Worm (Caenorhabditis elegans): ENCODE measurements around the gene F16G10.5.
A peak's percentile ranks its signal among the peaks of the same experiment; 100 is the strongest.

Gene F16G10.5

DNA sequence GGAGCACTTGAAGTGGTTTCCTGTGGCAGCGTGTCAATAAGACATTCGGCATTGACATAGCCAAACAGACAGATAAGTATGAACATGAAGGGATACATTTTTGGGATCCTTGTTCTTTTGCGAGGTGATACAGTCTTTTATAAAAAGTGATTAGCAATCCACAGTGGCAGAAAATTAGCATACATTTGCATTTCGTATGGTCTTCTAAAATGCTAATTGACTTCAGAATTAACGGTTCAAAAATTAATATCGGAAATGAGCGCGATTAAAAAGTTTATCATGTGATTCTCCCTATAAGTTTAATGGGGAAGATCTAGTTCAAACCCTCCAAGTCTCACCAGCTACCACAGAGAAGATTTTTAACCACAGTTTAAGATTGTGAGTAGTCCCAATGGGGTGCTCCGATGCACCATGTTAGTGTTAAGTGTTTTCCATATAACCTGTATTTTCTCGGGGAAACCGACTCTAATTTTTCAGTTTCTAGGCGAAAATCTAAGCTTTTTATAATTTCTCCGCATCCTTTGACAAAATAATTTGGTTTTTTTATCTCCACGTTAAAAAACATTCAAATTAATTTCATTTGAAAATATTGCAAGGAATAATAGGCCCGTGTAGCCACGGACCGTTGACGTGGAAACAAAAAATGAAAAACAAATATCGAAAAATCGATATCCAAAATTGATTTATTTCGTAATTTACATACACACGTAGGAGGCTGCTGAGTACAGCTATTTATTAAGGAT is at the start of gene F16G10.5, which contains the start of gene F43C11.12:
F16G10.5 (plus strand) TSS at position 693 of the 743 bp plus-strand sequence.
F43C11.12 (minus strand) TSS at position 101 of the 743 bp plus-strand sequence.
- TF ChIP-seq mel-28 (tag; optimal IDR thresholded peaks at IDR 0.05; ENCODE audit: borderline replicate concordance) = no peak
- TF ChIP-seq nfya-2 (GFP tag; IDR thresholded peaks at IDR 0.05) = no peak
- TF ChIP-seq T26A5.8 (tag; optimal IDR thresholded peaks at IDR 0.05) = no peak
- TF ChIP-seq fkh-3 (tag; optimal IDR thresholded peaks at IDR 0.05) = no peak

DNA sequence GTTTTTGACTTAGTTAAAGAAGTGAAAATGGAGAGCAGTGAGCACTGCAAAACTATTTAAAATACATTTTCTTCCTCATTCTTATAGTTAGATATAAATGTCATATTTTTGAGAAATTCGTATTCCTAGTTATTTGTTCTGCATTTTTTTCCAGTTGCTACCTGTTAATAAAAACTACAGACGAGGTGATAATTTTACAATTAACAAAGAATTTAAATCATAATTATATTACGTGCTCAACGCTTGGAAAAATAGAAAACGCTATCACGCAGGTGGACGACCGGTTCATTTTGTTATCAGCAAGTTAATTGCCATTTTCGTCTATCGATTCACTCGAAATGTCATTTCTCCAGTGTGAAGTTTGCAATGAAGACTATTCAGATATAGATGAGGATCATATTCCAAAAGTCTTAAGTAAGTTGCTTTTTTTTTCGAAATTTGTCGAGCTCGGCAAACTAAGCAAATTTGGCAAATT is 49.2 kb upstream of the F16G10.5 start, which contains the start of the genes ZK1240.5 and ZK1240.9:
ZK1240.5 (minus strand) TSS at position 51 of the 475 bp plus-strand sequence.
ZK1240.9 (plus strand) TSS at position 307 of the 475 bp plus-strand sequence.
- TF ChIP-seq F22D6.2 (tag; optimal IDR thresholded peaks at IDR 0.05) (no peak), madf-10 (tag; optimal IDR thresholded peaks at IDR 0.05) (no peak), mel-28 (tag; optimal IDR thresholded peaks at IDR 0.05; ENCODE audit: borderline replicate concordance) (no peak), lsy-27 (tag; optimal IDR thresholded peaks at IDR 0.05; ENCODE audit: borderline replicate concordance, insufficient read depth) (no peak), snpc-1.1 (tag; optimal IDR thresholded peaks at IDR 0.05; ENCODE audit: insufficient read depth) (no peak), ceh-79 (tag; optimal IDR thresholded peaks at IDR 0.05) (no peak), snpc-3.4 (tag; optimal IDR thresholded peaks at IDR 0.05) (no peak), nhr-80 (tag; optimal IDR thresholded peaks at IDR 0.05) (peak; percentile 57)

DNA sequence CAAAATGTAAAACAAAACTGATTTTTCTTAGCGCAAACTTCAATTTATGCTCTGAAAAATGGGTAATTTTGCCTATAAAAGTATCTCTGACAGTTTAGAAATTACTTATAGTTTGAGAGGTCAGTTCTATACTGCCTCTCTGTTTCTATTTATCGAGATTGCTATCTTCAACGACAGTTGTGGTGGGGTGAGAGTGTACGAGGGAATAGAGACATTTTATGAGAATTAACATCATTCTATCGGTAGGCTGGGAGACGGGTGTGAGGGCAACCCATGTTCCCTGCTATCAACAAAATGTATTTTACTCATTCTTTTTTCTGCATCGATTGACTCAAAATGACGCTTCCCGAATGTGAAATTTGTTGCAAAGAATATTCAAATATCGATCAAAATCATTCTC is 47.0 kb upstream of the F16G10.5 start, which contains the start of gene ZK1240.3:
ZK1240.3 (plus strand) TSS at position 238 of the 400 bp plus-strand sequence.
- TF ChIP-seq ceh-100 (GFP tag; IDR thresholded peaks at IDR 0.05) = no peak
- TF ChIP-seq D2030.7 (GFP tag; IDR thresholded peaks at IDR 0.05) = no peak
- no peak for TF ChIP-seq ama-1 (optimal IDR thresholded peaks at IDR 0.05)
- TF ChIP-seq ama-1 (GFP tag; optimal IDR thresholded peaks at IDR 0.05) = no peak
- peak; percentile 93 for TF ChIP-seq nhr-80 (tag; optimal IDR thresholded peaks at IDR 0.05)
- no peak for TF ChIP-seq tlf-1 (GFP tag; optimal IDR thresholded peaks at IDR 0.05)
- peak; percentile 64 for TF ChIP-seq ets-4 (GFP tag; optimal IDR thresholded peaks at IDR 0.05)
- TF ChIP-seq dox-1 (GFP tag; IDR thresholded peaks at IDR 0.05) = peak; percentile 50
- no peak for TF ChIP-seq unc-130 (GFP tag; optimal IDR thresholded peaks at IDR 0.05)
- TF ChIP-seq attf-3 (GFP tag; conservative IDR thresholded peaks at IDR 0.05) = no peak
- TF ChIP-seq hlh-12 (tag; optimal IDR thresholded peaks at IDR 0.05) = no peak

DNA sequence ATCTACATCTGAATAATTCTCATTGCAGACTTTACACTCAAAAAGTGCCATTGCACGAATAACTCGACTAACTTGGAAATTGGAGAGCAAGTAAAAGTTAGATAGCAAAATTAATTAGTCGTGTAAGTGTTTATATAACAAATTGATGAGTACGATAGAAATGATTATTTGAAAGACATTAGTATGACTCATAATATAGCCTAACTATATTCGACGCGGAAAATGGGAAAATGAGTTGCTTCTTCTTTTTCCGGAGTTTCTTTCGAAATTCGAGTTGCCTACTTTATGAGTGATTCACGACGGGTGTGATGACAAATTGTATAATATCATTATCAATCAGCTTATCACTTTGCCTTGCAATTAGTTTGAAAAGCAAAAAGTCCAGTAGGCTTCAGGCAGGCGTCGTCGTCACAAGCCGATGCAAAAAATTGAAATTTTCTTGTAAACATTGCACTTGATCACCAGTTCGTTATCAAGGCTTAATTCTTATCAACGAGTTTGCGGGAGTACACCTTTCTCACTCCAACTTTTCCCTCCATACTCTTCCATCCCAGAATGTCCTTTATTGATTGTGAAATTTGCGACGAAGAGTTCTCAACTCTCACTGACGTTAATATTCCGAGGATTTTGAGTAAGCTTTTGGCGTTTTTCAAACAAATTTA is 44.1 kb upstream of the F16G10.5 start, which contains the start of the genes ZK1240.6 and ZK1240.2:
ZK1240.6 (minus strand) TSS at position 51 of the 662 bp plus-strand sequence.
ZK1240.2 (plus strand) TSS at position 520 of the 662 bp plus-strand sequence.
- TF ChIP-seq ceh-40 (GFP tag; IDR thresholded peaks at IDR 0.05) (no peak), ets-4 (GFP tag; optimal IDR thresholded peaks at IDR 0.05) (peak; percentile 58), nhr-80 (tag; optimal IDR thresholded peaks at IDR 0.05) (peak; percentile 85), ama-1 (optimal IDR thresholded peaks at IDR 0.05) (no peak), ama-1 (GFP tag; optimal IDR thresholded peaks at IDR 0.05) (no peak), nfyb-1 (GFP tag; IDR thresholded peaks at IDR 0.05) (no peak), tbp1 (GFP tag; optimal IDR thresholded peaks at IDR 0.05) (no peak)

DNA sequence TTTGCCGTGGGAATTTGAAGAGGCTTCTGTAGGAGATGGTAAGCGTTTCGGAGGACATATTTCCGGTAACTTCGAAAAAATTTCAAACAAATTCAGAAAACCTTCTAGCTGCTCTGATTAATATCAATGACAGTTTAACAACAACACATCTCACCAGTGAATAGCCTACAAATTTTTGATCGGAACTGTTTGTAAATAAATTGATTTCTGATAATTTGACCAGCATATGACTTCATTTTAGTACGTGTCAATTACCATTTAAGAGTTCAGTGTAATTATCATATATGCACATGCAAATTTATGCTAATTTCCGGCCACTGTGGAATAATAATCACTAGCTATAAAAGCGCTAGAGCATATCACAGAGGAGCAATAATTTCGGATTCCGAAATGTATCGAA is 42.2 kb upstream of the F16G10.5 start, which contains the start of gene ZK1240.11:
ZK1240.11 (plus strand) TSS at position 301 of the 400 bp plus-strand sequence.
- TF ChIP-seq nhr-179 (tag; optimal IDR thresholded peaks at IDR 0.05) (no peak), die-1 (tag; optimal IDR thresholded peaks at IDR 0.05) (no peak), ztf-28 (GFP tag; IDR thresholded peaks at IDR 0.05) (no peak), K11D2.4 (GFP tag; IDR thresholded peaks at IDR 0.05) (no peak), unc-130 (GFP tag; optimal IDR thresholded peaks at IDR 0.05) (no peak), lsy-27 (tag; optimal IDR thresholded peaks at IDR 0.05; ENCODE audit: borderline replicate concordance, insufficient read depth) (no peak), pha-4 (tag; optimal IDR thresholded peaks at IDR 0.05) (no peak), ccch-3 (GFP tag; optimal IDR thresholded peaks at IDR 0.05) (no peak), ceh-100 (GFP tag; IDR thresholded peaks at IDR 0.05) (no peak), K12H6.12 (tag; optimal IDR thresholded peaks at IDR 0.05) (no peak), nhr-80 (tag; optimal IDR thresholded peaks at IDR 0.05) (no peak), F22D6.2 (tag; optimal IDR thresholded peaks at IDR 0.05) (no peak), madf-10 (tag; optimal IDR thresholded peaks at IDR 0.05) (no peak), F37B4.10 (GFP tag; IDR thresholded peaks at IDR 0.05) (no peak)
